Fruit fly (Drosophila melanogaster): Measurements from ENCODE around the gene Cdk5alpha.

Cdk5alpha gene

dm6 chr2L:10341405-10341804, 30.6 kb upstream of the Cdk5alpha start, which contains the start of gene CG31715 (continued):
- TF ChIP-seq CG6276 (GFP tag; optimal IDR thresholded peaks at IDR 0.05): no peak
- TF ChIP-seq CG7368 (GFP tag; optimal IDR thresholded peaks at IDR 0.05): no peak

- TF ChIP-seq dac (GFP tag; optimal IDR thresholded peaks at IDR 0.05) (no peak), Eip78C (GFP tag) (peak; percentile 24), dsx (GFP tag; optimal IDR thresholded peaks at IDR 0.05; ENCODE audit: poor library complexity, severe bottlenecking) (no peak), Met (GFP tag; optimal IDR thresholded peaks at IDR 0.05) (no peak), spab (GFP tag; optimal IDR thresholded peaks at IDR 0.05) (no peak), CG8119 (GFP tag; IDR thresholded peaks at IDR 0.05) (no peak), svp (GFP tag) (peak; percentile 71)
Measured at dm6 chr2L:10339841-10340240, 29.1 kb upstream of the Cdk5alpha start.

DNA sequence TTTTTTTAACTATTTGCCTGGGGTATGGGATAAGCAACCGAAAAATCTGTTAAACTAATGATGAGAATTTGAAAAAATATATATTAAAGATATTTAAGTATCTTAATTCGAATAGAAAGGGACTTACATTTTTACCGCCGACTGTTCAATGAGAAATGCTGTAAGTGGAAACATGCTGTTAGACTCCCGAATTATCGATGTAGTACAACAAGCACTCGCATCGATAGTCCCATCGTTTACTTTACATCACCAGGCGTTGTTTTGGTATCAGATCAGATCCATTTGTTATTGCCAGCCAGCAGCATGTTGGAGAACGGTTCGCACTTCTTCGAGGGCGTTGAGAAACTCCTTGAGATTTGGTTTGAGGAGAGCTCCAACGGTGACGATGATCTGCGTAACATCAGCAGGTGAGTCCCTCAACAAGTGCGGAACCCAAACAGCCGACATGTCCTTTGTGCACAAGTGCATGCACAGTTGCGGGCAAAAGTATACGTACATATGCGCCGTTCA, 28.5 kb upstream of the Cdk5alpha start, which contains the start of gene SamDC:
SamDC (plus strand) TSS at position 246 of the 510 bp plus-strand sequence.
- TF ChIP-seq CG3032 (tag; optimal IDR thresholded peaks at IDR 0.05): peak; percentile 38
- TF ChIP-seq Hr4 (GFP tag; optimal IDR thresholded peaks at IDR 0.05): peak; percentile 28
- no peak for TF ChIP-seq CG16779 (tag; optimal IDR thresholded peaks at IDR 0.05)
- TF ChIP-seq Smox (GFP tag; optimal IDR thresholded peaks at IDR 0.05): peak; percentile 25
- TF ChIP-seq salr (GFP tag; optimal IDR thresholded peaks at IDR 0.05): peak in 1 of 2 experiments; percentile 33
- peak; percentile 1 for TF ChIP-seq cyc (GFP tag; optimal IDR thresholded peaks at IDR 0.05)
- peak; percentile 13 for TF ChIP-seq net (GFP tag; optimal IDR thresholded peaks at IDR 0.05)
- TF ChIP-seq Eip93F (GFP tag; optimal IDR thresholded peaks at IDR 0.05): peak; percentile 25
- TF ChIP-seq CG15336 (GFP tag; IDR thresholded peaks at IDR 0.05): peak; percentile 63
- no peak for TF ChIP-seq CG6792 (GFP tag; optimal IDR thresholded peaks at IDR 0.05)
- TF ChIP-seq CG34406 (GFP tag; optimal IDR thresholded peaks at IDR 0.05): no peak
- peak; percentile 37 for TF ChIP-seq topi (GFP tag; optimal IDR thresholded peaks at IDR 0.05)
- peak; percentile 30 for TF ChIP-seq acj6 (GFP tag; optimal IDR thresholded peaks at IDR 0.05)
- TF ChIP-seq pdm3 (GFP tag; optimal IDR thresholded peaks at IDR 0.05): peak; percentile 39
- TF ChIP-seq CG6854 (GFP tag; optimal IDR thresholded peaks at IDR 0.05): peak; percentile 19
- TF ChIP-seq Sox14 (GFP tag; optimal IDR thresholded peaks at IDR 0.05): peak; percentile 58
- peak; percentile 1 for TF ChIP-seq achi (GFP tag; optimal IDR thresholded peaks at IDR 0.05)
- peak; percentile 78 for TF ChIP-seq fkh (GFP tag; optimal IDR thresholded peaks at IDR 0.05)
- peak; percentile 31 for TF ChIP-seq OdsH (GFP tag; optimal IDR thresholded peaks at IDR 0.05)
- TF ChIP-seq CG3919 (GFP tag; optimal IDR thresholded peaks at IDR 0.05): peak; percentile 21
- TF ChIP-seq CG9139 (GFP tag; optimal IDR thresholded peaks at IDR 0.05): no peak
- no peak for TF ChIP-seq Hr39 (GFP tag; optimal IDR thresholded peaks at IDR 0.05)
- TF ChIP-seq CG10631 (GFP tag; optimal IDR thresholded peaks at IDR 0.05): peak; percentile 45
- peak; percentile 9 for TF ChIP-seq Eip75B (GFP tag; optimal IDR thresholded peaks at IDR 0.05)
- TF ChIP-seq dsx (GFP tag; optimal IDR thresholded peaks at IDR 0.05; ENCODE audit: poor library complexity, severe bottlenecking): peak; percentile 19
- peak; percentile 18 for TF ChIP-seq Met (GFP tag; optimal IDR thresholded peaks at IDR 0.05)
- peak; percentile 44 for TF ChIP-seq vri (GFP tag; optimal IDR thresholded peaks at IDR 0.05)
- TF ChIP-seq Eip78C (GFP tag): peak; percentile 73
- peak; percentile 53 for TF ChIP-seq esn (GFP tag; optimal IDR thresholded peaks at IDR 0.05)
- TF ChIP-seq Ets96B (tag; optimal IDR thresholded peaks at IDR 0.05): no peak
- TF ChIP-seq CG11902 (GFP tag; optimal IDR thresholded peaks at IDR 0.05): no peak
- peak; percentile 16 for TF ChIP-seq Lpt (GFP tag; optimal IDR thresholded peaks at IDR 0.05)
- TF ChIP-seq lz (GFP tag; optimal IDR thresholded peaks at IDR 0.05): peak; percentile 15
- TF ChIP-seq Sox102F (GFP tag; optimal IDR thresholded peaks at IDR 0.05): peak; percentile 8
